Fruit fly (Drosophila melanogaster) Kc167 (cell line): ENCODE measurements around the gene Cp16.

Source experiments
- h ChIP-seq: fragments of >200 bp; optimal IDR thresholded peaks from 3 replicates; lab custom pipeline; 2018; ENCODE audit warnings: missing external identifiers
- insv ChIP-seq: fragments of >200 bp; optimal IDR thresholded peaks from 3 replicates; lab custom pipeline; 2018; ENCODE audit warnings: missing external identifiers
- psq ChIP-seq: fragments of >200 bp; optimal IDR thresholded peaks from 2 replicates; lab custom pipeline; 2017; ENCODE audit warnings: missing external identifiers
- ttk ChIP-seq: sonication (Bioruptor generic); optimal IDR thresholded peaks from 2 replicates; lab custom pipeline; 2017; ENCODE audit warnings: missing external identifiers

DNA sequence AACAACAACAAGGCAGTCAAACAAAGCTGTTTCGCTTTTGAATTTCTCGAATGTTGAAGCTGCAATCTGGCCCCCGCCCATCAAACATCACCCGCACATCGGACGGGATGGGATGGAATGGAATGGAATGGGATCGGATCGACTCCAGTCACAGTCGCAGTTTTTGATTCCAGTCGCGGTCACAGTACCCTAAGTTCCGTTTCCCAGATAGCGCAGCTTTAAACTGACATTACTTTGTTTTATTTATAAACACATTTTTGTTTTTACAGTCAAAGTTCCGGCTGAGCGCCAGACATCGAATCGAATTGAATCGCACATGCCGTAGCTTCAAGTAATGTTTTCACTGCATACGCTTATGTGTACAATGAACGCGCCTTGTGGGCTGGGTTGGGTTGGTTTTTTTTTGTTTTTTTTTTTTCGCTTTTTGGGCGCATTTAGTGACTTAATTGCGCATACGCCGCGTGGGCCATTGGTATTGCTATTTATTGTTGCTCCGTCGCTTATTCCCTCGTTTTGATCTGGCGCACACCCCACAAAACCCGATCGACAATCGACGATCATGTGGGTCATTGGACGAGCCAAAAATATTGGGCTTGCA lies 43.0 kb upstream of the Cp16 start:
- TF ChIP-seq insv (no peak), h (lab: Kevin White, UChicago) (no peak), psq (no peak), ttk (lab: Kevin White, UChicago) (no peak)
